Worm (Caenorhabditis elegans): ENCODE data around the gene F07B10.4.

DNA sequence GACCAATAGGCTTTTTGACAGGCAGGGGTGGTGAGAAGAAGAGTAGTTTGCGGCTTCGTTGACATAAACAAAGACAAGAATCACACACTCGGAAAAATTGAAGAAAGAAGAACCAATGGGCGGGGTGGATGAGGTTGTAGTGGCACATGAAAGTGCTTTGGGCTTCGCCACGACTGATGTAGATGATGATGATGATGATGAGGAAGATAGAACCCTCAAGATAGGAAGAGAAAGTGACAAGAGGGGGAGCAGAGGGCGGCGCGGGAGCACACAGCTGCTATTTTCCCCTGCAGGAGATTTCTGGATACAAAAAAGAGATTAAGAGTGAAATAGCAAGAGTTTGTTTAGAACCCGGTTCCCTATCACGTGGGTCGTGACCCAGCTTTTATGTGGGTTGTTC lies 46.0 kb upstream of the F07B10.4 start:
- TF ChIP-seq unc-55 (GFP tag; optimal IDR thresholded peaks at IDR 0.05) (peak; percentile 55), mec-3 (tag; optimal IDR thresholded peaks at IDR 0.05; ENCODE audit: borderline replicate concordance) (no peak), nfya-1 (tag; optimal IDR thresholded peaks at IDR 0.05) (peak; percentile 59), pha-2 (tag; optimal IDR thresholded peaks at IDR 0.05) (no peak), K09A11.1 (tag; optimal IDR thresholded peaks at IDR 0.05; ENCODE audit: insufficient read depth) (no peak)

Measured in whole organism, late embryonic.